Worm (Caenorhabditis elegans) whole organism, L4 larva: ENCODE measurements around the gene F32D8.2.
A peak's percentile ranks its signal among the peaks of the same experiment; 100 is the strongest.

Experiments
- D1046.2 ChIP-seq: fragments of 200-800 bp; sonication (Bioruptor generic); IDR thresholded peaks from 2 replicates; pipeline ENCODE4 v1.3.6; 2022; ENCODE audit warnings: missing genetic modification characterization, missing compliant biosample characterization
- F10B5.3 ChIP-seq: sonication (generic microtip); optimal IDR thresholded peaks from 2 replicates; lab custom pipeline; 2016; ENCODE audit warnings: mild to moderate bottlenecking, missing genetic modification characterization, missing compliant biosample characterization
- T20F7.1 ChIP-seq: fragments of 200-800 bp; sonication (Bioruptor generic); optimal IDR thresholded peaks from 2 replicates; lab custom pipeline; 2018; ENCODE audit warnings: mild to moderate bottlenecking, missing genetic modification characterization, missing compliant biosample characterization
- Y105C5A.15 ChIP-seq: fragments of 200-800 bp; sonication (Bioruptor generic); IDR thresholded peaks from 2 replicates; pipeline ENCODE4 v1.3.6; 2022; ENCODE audit warnings: missing genetic modification characterization, missing compliant biosample characterization
- aha-1 ChIP-seq: fragments of 150-350 bp; peaks from one replicate; lab custom pipeline; 2014; ENCODE audit warnings: missing biosample characterization, missing genetic modification characterization
- ama-1 ChIP-seq: fragments of 150-350 bp; optimal IDR thresholded peaks from 2 replicates; lab custom pipeline; 2014; ENCODE audit warnings: inconsistent platforms, mixed read lengths
- ceh-28 ChIP-seq: fragments of 150-350 bp; optimal IDR thresholded peaks from 2 replicates; lab custom pipeline; 2014; ENCODE audit warnings: missing biosample characterization, missing genetic modification reagents, missing genetic modification characterization
- ceh-32 ChIP-seq: sonication (generic microtip); optimal IDR thresholded peaks from 2 replicates; lab custom pipeline; 2016; ENCODE audit warnings: mild to moderate bottlenecking, missing genetic modification characterization, missing compliant biosample characterization; ENCODE audit not compliant: poor library complexity
- ceh-82 ChIP-seq: sonication (generic microtip); optimal IDR thresholded peaks from 2 replicates; lab custom pipeline; 2017; ENCODE audit warnings: missing biosample characterization, missing genetic modification characterization
- daf-16 ChIP-seq, 3 experiments: sonication (generic microtip); optimal IDR thresholded peaks; 2 replicates each; lab custom pipeline; 2016 to 2017; ENCODE audit warnings: missing genetic modification characterization in 3 of 3, missing genetic modification reagents in 3 of 3, mild to moderate bottlenecking in 2 of 3, missing compliant biosample characterization in 2 of 3, missing biosample characterization in 1 of 3, moderate library complexity in 1 of 3
- daf-8 ChIP-seq: fragments of 200-800 bp; sonication (Bioruptor generic); IDR thresholded peaks from 2 replicates; pipeline ENCODE4 v1.3.6; 2022; ENCODE audit warnings: missing genetic modification characterization, missing compliant biosample characterization
- dmd-6 ChIP-seq: fragments of 200-800 bp; sonication (Bioruptor generic); IDR thresholded peaks from 2 replicates; pipeline ENCODE4 v1.3.6; 2022; ENCODE audit warnings: missing genetic modification reagents, missing genetic modification characterization, missing compliant biosample characterization
- dmd-9 ChIP-seq: fragments of 200-800 bp; sonication (Bioruptor generic); IDR thresholded peaks from 2 replicates; pipeline ENCODE4 v1.3.6; 2022; ENCODE audit warnings: missing genetic modification reagents, missing genetic modification characterization, missing compliant biosample characterization
- dve-1 ChIP-seq: sonication (generic microtip); optimal IDR thresholded peaks from 2 replicates; lab custom pipeline; 2017; ENCODE audit warnings: antibody characterized with exemption, mild to moderate bottlenecking, missing genetic modification characterization, missing compliant biosample characterization; ENCODE audit not compliant: insufficient read depth
- egl-27 ChIP-seq: sonication (generic microtip); optimal IDR thresholded peaks from 3 replicates; lab custom pipeline; 2017; ENCODE audit warnings: missing biosample characterization, missing genetic modification reagents, missing genetic modification characterization
- fkh-10 ChIP-seq: fragments of 150-350 bp; optimal IDR thresholded peaks from 2 replicates; lab custom pipeline; 2014; ENCODE audit warnings: missing biosample characterization, missing genetic modification reagents, missing genetic modification characterization
- hif-1 ChIP-seq, 2 experiments: sonication (generic microtip); optimal IDR thresholded peaks; 2 replicates each; lab custom pipeline; 2016 to 2017; ENCODE audit warnings: missing compliant biosample characterization in 2 of 2, missing genetic modification characterization in 2 of 2, missing genetic modification reagents in 2 of 2, missing genotype in 2 of 2, mild to moderate bottlenecking in 1 of 2
- hlh-11 ChIP-seq: fragments of 200-800 bp; sonication (Bioruptor generic); optimal IDR thresholded peaks from 2 replicates; lab custom pipeline; 2018; ENCODE audit warnings: mild to moderate bottlenecking, missing genetic modification characterization, missing compliant biosample characterization
- hlh-30 ChIP-seq: sonication (generic microtip); optimal IDR thresholded peaks from 2 replicates; lab custom pipeline; 2017; ENCODE audit warnings: antibody characterized with exemption, mild to moderate bottlenecking, missing genetic modification characterization, missing compliant biosample characterization; ENCODE audit not compliant: insufficient read depth
- hmg-1.1 ChIP-seq: fragments of 200-800 bp; sonication (Bioruptor generic); IDR thresholded peaks from 2 replicates; pipeline ENCODE4 v1.3.6; 2022; ENCODE audit warnings: missing genetic modification reagents, missing genetic modification characterization, missing compliant biosample characterization
- lin-38 ChIP-seq: fragments of 200-800 bp; sonication (Bioruptor generic); IDR thresholded peaks from 2 replicates; pipeline ENCODE4 v1.3.6; 2022; ENCODE audit warnings: missing genetic modification reagents, missing genetic modification characterization, missing compliant biosample characterization
- lsy-2 ChIP-seq, 2 experiments: fragments of 150-350 bp in 1 of 2; sonication (generic microtip) in 1 of 2; optimal IDR thresholded peaks; 2 replicates each; lab custom pipeline; 2014 to 2017; ENCODE audit warnings: missing biosample characterization in 2 of 2, missing genetic modification characterization in 2 of 2
- madf-5 ChIP-seq, 2 experiments: fragments of 200-800 bp; sonication (Bioruptor generic); IDR thresholded peaks; 2 replicates each; pipeline ENCODE4 v1.3.6; 2022; ENCODE audit warnings: missing compliant biosample characterization in 2 of 2, missing genetic modification characterization in 2 of 2
- mdl-1 ChIP-seq, 2 experiments: fragments of 150-350 bp in 1 of 2; sonication (generic microtip) in 1 of 2; optimal IDR thresholded peaks; 2 replicates each; lab custom pipeline; 2014 to 2017; ENCODE audit warnings: missing biosample characterization in 2 of 2, missing genetic modification characterization in 2 of 2
- mep-1 ChIP-seq: fragments of 150-350 bp; sonication (generic microtip); optimal IDR thresholded peaks from 3 replicates; lab custom pipeline; 2014; ENCODE audit warnings: missing biosample characterization, missing genetic modification characterization
- mxl-3 ChIP-seq: fragments of 200-800 bp; sonication (Bioruptor generic); optimal IDR thresholded peaks from 2 replicates; lab custom pipeline; 2018; ENCODE audit warnings: mild to moderate bottlenecking, missing genetic modification characterization, missing compliant biosample characterization
- nhr-11 ChIP-seq: fragments of 150-350 bp; optimal IDR thresholded peaks from 2 replicates; lab custom pipeline; 2014; ENCODE audit warnings: missing biosample characterization, missing genetic modification characterization
- nhr-28 ChIP-seq: fragments of 150-350 bp; optimal IDR thresholded peaks from 2 replicates; lab custom pipeline; 2014; ENCODE audit warnings: missing biosample characterization, missing genetic modification characterization
- nhr-41 ChIP-seq: fragments of 200-800 bp; sonication (Bioruptor generic); IDR thresholded peaks from 2 replicates; pipeline ENCODE4 v1.3.6; 2022; ENCODE audit warnings: missing genetic modification reagents, missing genetic modification characterization, missing compliant biosample characterization
- nhr-76 ChIP-seq: fragments of 150-350 bp; optimal IDR thresholded peaks from 2 replicates; lab custom pipeline; 2014; ENCODE audit warnings: missing biosample characterization, missing genetic modification characterization
- nhr-77 ChIP-seq: fragments of 150-350 bp; optimal IDR thresholded peaks from 2 replicates; lab custom pipeline; 2014; ENCODE audit warnings: missing biosample characterization, missing genetic modification characterization
- pha-4 ChIP-seq, 2 experiments: fragments of 150-350 bp in 1 of 2; fragments of 200-800 bp in 1 of 2; sonication (Bioruptor generic) in 1 of 2; IDR thresholded peaks in 1 of 2; optimal IDR thresholded peaks in 1 of 2; 2 replicates each; pipeline versions ENCODE4 v1.3.6 to Lab custom; 2014 to 2022; ENCODE audit warnings: missing genetic modification characterization in 2 of 2, missing genetic modification reagents in 2 of 2, missing biosample characterization in 1 of 2, missing compliant biosample characterization in 1 of 2
- rbr-2 ChIP-seq: sonication (generic microtip); optimal IDR thresholded peaks from 2 replicates; lab custom pipeline; 2016; ENCODE audit warnings: missing genotype, missing genetic modification characterization, missing compliant biosample characterization
- saeg-2 ChIP-seq: fragments of 200-800 bp; sonication (Bioruptor generic); IDR thresholded peaks from 2 replicates; pipeline ENCODE4 v1.3.6; 2022; ENCODE audit warnings: missing genetic modification reagents, missing genetic modification characterization, missing compliant biosample characterization
- sdz-12 ChIP-seq: fragments of 200-800 bp; sonication (Bioruptor generic); optimal IDR thresholded peaks from 2 replicates; lab custom pipeline; 2018; ENCODE audit warnings: mild to moderate bottlenecking, missing genetic modification characterization, missing compliant biosample characterization
- unc-62 ChIP-seq, 3 experiments: fragments of 150-350 bp in 1 of 3; sonication (generic microtip); optimal IDR thresholded peaks in 2 of 3; peaks in 1 of 3; 1 replicate in 1 of 3; 2 replicates in 2 of 3; lab custom pipeline; 2014 to 2017; ENCODE audit warnings: missing biosample characterization in 3 of 3, missing genetic modification characterization in 3 of 3, missing genetic modification reagents in 3 of 3, missing genotype in 1 of 3
- zfp-3 ChIP-seq: fragments of 200-800 bp; sonication (Bioruptor generic); conservative IDR thresholded peaks from 2 replicates; pipeline ENCODE4 v1.3.6; 2022; ENCODE audit warnings: missing genetic modification reagents, missing genetic modification characterization, missing compliant biosample characterization

The F32D8.2 gene

DNA sequence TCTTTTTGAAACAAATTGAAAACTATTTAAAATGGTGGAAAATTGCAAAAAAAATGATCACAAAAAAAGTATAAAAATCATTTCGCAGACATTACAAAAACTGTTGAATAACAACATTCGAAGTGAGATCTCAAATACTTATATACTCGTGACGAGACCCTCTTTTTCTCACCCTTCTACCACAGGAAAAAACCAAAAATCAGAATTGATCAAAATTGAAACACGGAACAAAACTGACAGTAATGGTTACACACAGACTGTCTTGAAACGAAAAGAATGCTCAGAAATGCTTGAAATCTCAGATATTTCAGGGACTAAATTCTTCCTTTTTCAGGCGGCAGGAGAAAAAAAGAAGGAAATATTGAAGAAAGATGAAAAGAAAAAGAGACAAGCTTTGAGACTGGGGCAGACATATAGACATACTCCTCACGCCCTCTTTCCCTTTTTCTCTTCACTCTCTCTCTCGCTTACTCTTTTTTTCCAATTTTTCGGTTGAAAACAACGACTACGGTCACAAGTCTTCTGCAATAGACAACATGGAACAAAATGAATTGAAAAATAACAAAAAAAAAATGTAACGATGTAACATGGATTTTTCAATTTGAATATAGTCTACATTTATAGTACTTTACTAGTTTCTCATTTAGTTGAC is 21.8 kb upstream of the F32D8.2 start:
- no peak for TF ChIP-seq daf-16 (GFP tag; optimal IDR thresholded peaks at IDR 0.05; lab: Kevin White, UChicago)
- TF ChIP-seq daf-16 (tag; optimal IDR thresholded peaks at IDR 0.05; lab: Kevin White, UChicago): peak; percentile 24
- no peak for TF ChIP-seq nhr-41 (GFP tag; lab: Robert Waterston, UW)
- no peak for TF ChIP-seq saeg-2
- no peak for TF ChIP-seq D1046.2
- TF ChIP-seq mdl-1 (tag; optimal IDR thresholded peaks at IDR 0.05; lab: Kevin White, UChicago): peak in 1 of 2 experiments; percentile 24
- TF ChIP-seq nhr-76 (tag; lab: Kevin White, UChicago): no peak
- TF ChIP-seq hmg-1.1 (GFP tag; lab: Robert Waterston, UW): no peak
- TF ChIP-seq nhr-77: peak; percentile 15
- no peak for TF ChIP-seq mxl-3
- TF ChIP-seq ceh-82 (tag; lab: Kevin White, UChicago): no peak
- TF ChIP-seq dmd-9 (GFP tag; lab: Robert Waterston, UW): no peak
- TF ChIP-seq rbr-2: peak; percentile 52
- TF ChIP-seq mep-1: peak; percentile 47
- TF ChIP-seq dmd-6 (GFP tag; lab: Robert Waterston, UW): peak; percentile 20
- TF ChIP-seq nhr-28 (tag; lab: Kevin White, UChicago): peak; percentile 59
- TF ChIP-seq ceh-32: no peak
- peak in 1 of 2 experiments; percentile 51 for TF ChIP-seq hif-1 (tag; optimal IDR thresholded peaks at IDR 0.05; lab: Kevin White, UChicago)
- no peak for TF ChIP-seq sdz-12
- no peak for TF ChIP-seq madf-5 (GFP tag; IDR thresholded peaks at IDR 0.05; lab: Robert Waterston, UW)
- peak; percentile 13 for TF ChIP-seq aha-1
- peak in 1 of 2 experiments; percentile 87 for TF ChIP-seq unc-62 (GFP tag; optimal IDR thresholded peaks at IDR 0.05 in 1 of 2; lab: Kevin White, UChicago)
- no peak for TF ChIP-seq unc-62 (tag; optimal IDR thresholded peaks at IDR 0.05; lab: Kevin White, UChicago)
- TF ChIP-seq hlh-30 (tag; lab: Kevin White, UChicago): peak; percentile 75
- peak; percentile 25 for TF ChIP-seq ama-1 (lab: Kevin White, UChicago)
- TF ChIP-seq lsy-2 (tag; optimal IDR thresholded peaks at IDR 0.05; lab: Kevin White, UChicago): peak in 1 of 2 experiments; percentile 45
- peak; percentile 15 for TF ChIP-seq nhr-11 (tag; lab: Kevin White, UChicago)
- TF ChIP-seq hlh-11 (tag; lab: Kevin White, UChicago): peak; percentile 42

ce11 chrV:10862457-10863097 is 21.0 kb upstream of the F32D8.2 start:
- no peak for TF ChIP-seq daf-8 (GFP tag; lab: Robert Waterston, UW)
- TF ChIP-seq aha-1: no peak
- TF ChIP-seq zfp-3 (GFP tag; lab: Robert Waterston, UW): no peak
- no peak for TF ChIP-seq ceh-82 (tag; lab: Kevin White, UChicago)
- TF ChIP-seq lin-38: no peak
- TF ChIP-seq dve-1 (tag; lab: Kevin White, UChicago): no peak
- TF ChIP-seq sdz-12: no peak
- no peak for TF ChIP-seq egl-27 (tag; lab: Kevin White, UChicago)
- TF ChIP-seq T20F7.1 (GFP tag; lab: Kevin White, UChicago): no peak
- TF ChIP-seq mep-1: no peak
- no peak for TF ChIP-seq fkh-10 (GFP tag; lab: Kevin White, UChicago)
- no peak for TF ChIP-seq Y105C5A.15 (GFP tag; lab: Robert Waterston, UW)
- no peak for TF ChIP-seq madf-5 (GFP tag; IDR thresholded peaks at IDR 0.05; lab: Robert Waterston, UW)
- TF ChIP-seq ceh-28 (tag; lab: Kevin White, UChicago): no peak
- no peak for TF ChIP-seq pha-4 (GFP tag; IDR thresholded peaks at IDR 0.05; lab: Robert Waterston, UW)
- TF ChIP-seq pha-4 (tag; optimal IDR thresholded peaks at IDR 0.05; lab: Kevin White, UChicago): no peak
- TF ChIP-seq F10B5.3: no peak
